Worm (Caenorhabditis elegans) whole organism, L2 larva: ENCODE results near the gene Y54E2A.4.

Experiments used
- C34F6.9 ChIP-seq: fragments of 150-350 bp; optimal IDR thresholded peaks from 2 replicates; lab custom pipeline; 2014; ENCODE audit warnings: missing biosample characterization, missing genetic modification characterization
- F13H6.1 ChIP-seq: sonication (generic microtip); optimal IDR thresholded peaks from 2 replicates; lab custom pipeline; 2016; ENCODE audit warnings: missing genetic modification characterization, missing compliant biosample characterization
- R02D3.7 ChIP-seq: fragments of 150-350 bp; optimal IDR thresholded peaks from 2 replicates; lab custom pipeline; 2014; ENCODE audit warnings: missing biosample characterization, missing genetic modification characterization
- Y55F3AM.14 ChIP-seq: fragments of 200-800 bp; sonication (Bioruptor generic); optimal IDR thresholded peaks from 2 replicates; lab custom pipeline; 2018; ENCODE audit warnings: mild to moderate bottlenecking, missing genetic modification characterization, missing compliant biosample characterization
- alr-1 ChIP-seq: fragments of 150-350 bp; optimal IDR thresholded peaks from 2 replicates; lab custom pipeline; 2014; ENCODE audit warnings: missing biosample characterization, missing genetic modification characterization
- ama-1 ChIP-seq: fragments of 150-350 bp; optimal IDR thresholded peaks from 2 replicates; lab custom pipeline; 2018; ENCODE audit warnings: inconsistent platforms
- blmp-1 ChIP-seq: sonication (generic microtip); optimal IDR thresholded peaks from 2 replicates; lab custom pipeline; 2017; ENCODE audit warnings: missing genetic modification characterization, mild to moderate bottlenecking, missing compliant biosample characterization, antibody characterized with exemption, moderate library complexity; ENCODE audit not compliant: insufficient read depth
- crh-2 ChIP-seq: sonication (generic microtip); optimal IDR thresholded peaks from 2 replicates; lab custom pipeline; 2017; ENCODE audit warnings: missing biosample characterization, missing genetic modification characterization
- dmd-4 ChIP-seq: sonication (generic microtip); optimal IDR thresholded peaks from 2 replicates; lab custom pipeline; 2017; ENCODE audit warnings: missing biosample characterization, missing genetic modification characterization
- elt-3 ChIP-seq: sonication (generic microtip); optimal IDR thresholded peaks from 2 replicates; lab custom pipeline; 2017; ENCODE audit warnings: missing biosample characterization, missing genetic modification characterization
- fos-1 ChIP-seq: fragments of 150-350 bp; optimal IDR thresholded peaks from 2 replicates; lab custom pipeline; 2014; ENCODE audit warnings: missing biosample characterization, missing genetic modification characterization
- gmeb-1 ChIP-seq: fragments of 150-350 bp; optimal IDR thresholded peaks from 2 replicates; lab custom pipeline; 2014; ENCODE audit warnings: missing biosample characterization, missing genetic modification characterization
- lin-11 ChIP-seq: fragments of 150-350 bp; sonication (generic microtip); optimal IDR thresholded peaks from 2 replicates; lab custom pipeline; 2014; ENCODE audit warnings: missing biosample characterization, missing genetic modification characterization, inconsistent platforms, mixed read lengths
- lin-13 ChIP-seq: fragments of 150-350 bp; optimal IDR thresholded peaks from 2 replicates; lab custom pipeline; 2014; ENCODE audit warnings: missing biosample characterization, missing genetic modification reagents, missing genetic modification characterization
- lsy-2 ChIP-seq, 2 experiments: fragments of 150-350 bp in 1 of 2; sonication (generic microtip) in 1 of 2; optimal IDR thresholded peaks; 2 replicates each; lab custom pipeline; 2014 to 2017; ENCODE audit warnings: missing biosample characterization in 2 of 2, missing genetic modification characterization in 2 of 2
- mab-5 ChIP-seq: fragments of 150-350 bp; optimal IDR thresholded peaks from 2 replicates; lab custom pipeline; 2014; ENCODE audit warnings: missing biosample characterization, missing genetic modification characterization
- mdl-1 ChIP-seq, 2 experiments: fragments of 150-350 bp in 1 of 2; sonication (generic microtip) in 1 of 2; optimal IDR thresholded peaks; 2 replicates each; lab custom pipeline; 2017; ENCODE audit warnings: missing biosample characterization in 2 of 2, missing genetic modification characterization in 2 of 2
- nhr-10 ChIP-seq: sonication (generic microtip); optimal IDR thresholded peaks from 2 replicates; lab custom pipeline; 2017; ENCODE audit warnings: missing biosample characterization, missing genetic modification characterization
- nhr-11 ChIP-seq: fragments of 150-350 bp; optimal IDR thresholded peaks from 2 replicates; lab custom pipeline; 2014; ENCODE audit warnings: missing biosample characterization, missing genetic modification characterization
- nhr-129 ChIP-seq: fragments of 150-350 bp; optimal IDR thresholded peaks from 2 replicates; lab custom pipeline; 2014; ENCODE audit warnings: missing biosample characterization, missing genetic modification characterization
- nhr-21 ChIP-seq: fragments of 150-350 bp; optimal IDR thresholded peaks from 2 replicates; lab custom pipeline; 2014; ENCODE audit warnings: missing biosample characterization, missing genetic modification characterization
- nhr-23 ChIP-seq: fragments of 150-350 bp; optimal IDR thresholded peaks from 2 replicates; lab custom pipeline; 2014; ENCODE audit warnings: missing biosample characterization, missing genetic modification reagents, missing genetic modification characterization
- nhr-25 ChIP-seq: fragments of 150-350 bp; sonication (generic microtip); optimal IDR thresholded peaks from 3 replicates; lab custom pipeline; 2014; ENCODE audit warnings: missing biosample characterization, missing genetic modification characterization
- nhr-6 ChIP-seq: fragments of 150-350 bp; optimal IDR thresholded peaks from 2 replicates; lab custom pipeline; 2014; ENCODE audit warnings: missing biosample characterization, missing genetic modification characterization
- nhr-77 ChIP-seq: fragments of 150-350 bp; optimal IDR thresholded peaks from 2 replicates; lab custom pipeline; 2014; ENCODE audit warnings: missing biosample characterization, missing genetic modification characterization
- sem-4 ChIP-seq: fragments of 150-350 bp; optimal IDR thresholded peaks from 2 replicates; lab custom pipeline; 2014; ENCODE audit warnings: missing biosample characterization, missing genetic modification reagents, missing genetic modification characterization
- skn-1 ChIP-seq: sonication (generic microtip); optimal IDR thresholded peaks from 2 replicates; lab custom pipeline; 2017; ENCODE audit warnings: missing biosample characterization, missing genetic modification characterization
- sma-3 ChIP-seq: sonication (generic microtip); optimal IDR thresholded peaks from 2 replicates; lab custom pipeline; 2016; ENCODE audit warnings: missing genetic modification reagents, missing genetic modification characterization, missing compliant biosample characterization
- sma-9 ChIP-seq, 2 experiments: fragments of 150-350 bp in 1 of 2; sonication (generic microtip) in 1 of 2; optimal IDR thresholded peaks; 2 replicates each; lab custom pipeline; 2014 to 2016; ENCODE audit warnings: missing genetic modification characterization in 2 of 2, mild to moderate bottlenecking in 1 of 2, missing biosample characterization in 1 of 2, missing compliant biosample characterization in 1 of 2, missing genetic modification reagents in 1 of 2, moderate library complexity in 1 of 2
- snpc-4 ChIP-seq: fragments of 150-350 bp; optimal IDR thresholded peaks from 2 replicates; lab custom pipeline; 2014; ENCODE audit warnings: missing biosample characterization, missing genetic modification characterization
- unc-39 ChIP-seq: fragments of 150-350 bp; optimal IDR thresholded peaks from 2 replicates; lab custom pipeline; 2014; ENCODE audit warnings: missing biosample characterization, missing genetic modification characterization
- unc-55 ChIP-seq: fragments of 150-350 bp; sonication (generic microtip); optimal IDR thresholded peaks from 3 replicates; lab custom pipeline; 2014; ENCODE audit warnings: missing biosample characterization, missing genetic modification reagents, missing genetic modification characterization
- zag-1 ChIP-seq: fragments of 150-350 bp; optimal IDR thresholded peaks from 2 replicates; lab custom pipeline; 2014; ENCODE audit warnings: missing biosample characterization, missing genetic modification characterization
- ztf-1 ChIP-seq: fragments of 200-800 bp; sonication (Bioruptor generic); conservative IDR thresholded peaks from 2 replicates; pipeline ENCODE4 v1.3.6; 2022; ENCODE audit warnings: missing genetic modification characterization, missing compliant biosample characterization
- ztf-11 ChIP-seq: sonication (generic microtip); optimal IDR thresholded peaks from 2 replicates; lab custom pipeline; 2017; ENCODE audit warnings: missing biosample characterization, missing genetic modification characterization
- ztf-4 ChIP-seq: fragments of 150-350 bp; optimal IDR thresholded peaks from 2 replicates; lab custom pipeline; 2014; ENCODE audit warnings: missing biosample characterization, missing genetic modification characterization

Y54E2A.4 gene

DNA sequence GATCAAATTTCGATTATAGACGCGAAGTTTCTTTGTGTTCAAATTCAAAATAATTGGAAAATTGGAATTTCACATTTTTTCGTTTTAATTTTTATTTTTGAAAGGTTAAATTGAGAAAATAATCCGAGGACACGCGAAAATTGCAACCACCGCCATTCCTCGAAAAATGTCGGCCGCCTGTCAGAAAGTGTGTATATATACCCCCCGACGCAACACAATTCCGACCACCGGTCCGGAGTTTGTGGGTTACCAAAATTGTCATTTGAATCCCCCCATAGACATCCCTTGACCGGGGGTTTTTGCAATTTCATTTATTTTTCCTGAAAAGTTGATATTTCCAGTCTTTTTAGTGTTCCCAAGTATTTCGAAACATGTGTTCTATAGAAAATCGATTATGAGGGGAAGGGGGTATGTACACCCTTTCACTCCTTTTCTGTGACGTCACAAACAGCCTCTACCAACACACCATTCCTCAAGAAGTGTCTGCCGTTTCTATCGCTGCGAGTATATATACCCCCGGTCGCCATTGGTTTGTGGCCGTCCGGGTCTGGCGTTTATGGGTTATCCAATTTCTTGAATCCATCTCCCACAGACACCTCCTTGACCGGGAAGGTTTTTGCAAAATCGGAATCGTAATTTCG, 50.0 kb downstream of the Y54E2A.4 start, which contains the start of gene W01D2.3:
Gene W01D2.3 (minus strand): TSS at position 51 of the 641 bp plus-strand sequence.
- TF ChIP-seq snpc-4 (tag; lab: Kevin White, UChicago) = peak; percentile 98
- TF ChIP-seq lin-13 (GFP tag; lab: Kevin White, UChicago) = peak; percentile 45
- TF ChIP-seq ama-1 (lab: Kevin White, UChicago) = peak; percentile 4
- TF ChIP-seq blmp-1 (tag; lab: Kevin White, UChicago) = peak; percentile 78
- TF ChIP-seq crh-2 = peak; percentile 40
- peak; percentile 68 for TF ChIP-seq sem-4
- peak; percentile 51 for TF ChIP-seq C34F6.9 (tag; lab: Kevin White, UChicago)
- peak; percentile 71 for TF ChIP-seq gmeb-1
- peak; percentile 19 for TF ChIP-seq ztf-4
- peak; percentile 3 for TF ChIP-seq zag-1
- peak; percentile 78 for TF ChIP-seq nhr-25 (tag; lab: Kevin White, UChicago)
- peak; percentile 19 for TF ChIP-seq mab-5 (tag; lab: Kevin White, UChicago)
- peak; percentile 76 for TF ChIP-seq F13H6.1 (tag; lab: Kevin White, UChicago)
- no peak for TF ChIP-seq elt-3 (tag; lab: Kevin White, UChicago)
- no peak for TF ChIP-seq ztf-11 (tag; lab: Kevin White, UChicago)
- TF ChIP-seq sma-3 (GFP tag; lab: Kevin White, UChicago) = peak; percentile 59
- TF ChIP-seq nhr-77 = peak; percentile 42
- no peak for TF ChIP-seq nhr-11 (tag; lab: Kevin White, UChicago)
- peak; percentile 50 to 71 for TF ChIP-seq lsy-2 (tag; optimal IDR thresholded peaks at IDR 0.05; lab: Kevin White, UChicago)
- TF ChIP-seq Y55F3AM.14 (GFP tag; lab: Kevin White, UChicago) = peak; percentile 75
- TF ChIP-seq nhr-21 (tag; lab: Kevin White, UChicago) = peak; percentile 39
- TF ChIP-seq nhr-129 (tag; lab: Kevin White, UChicago) = peak; percentile 70
- TF ChIP-seq dmd-4 = no peak
- no peak for TF ChIP-seq nhr-10 (tag; lab: Kevin White, UChicago)
- peak; percentile 61 for TF ChIP-seq nhr-6 (tag; lab: Kevin White, UChicago)
- TF ChIP-seq lin-11 (tag; lab: Kevin White, UChicago) = peak; percentile 4
- peak; percentile 61 for TF ChIP-seq unc-55 (GFP tag; lab: Kevin White, UChicago)
- peak; percentile 48 for TF ChIP-seq fos-1 (tag; lab: Kevin White, UChicago)
- no peak for TF ChIP-seq ztf-1

DNA sequence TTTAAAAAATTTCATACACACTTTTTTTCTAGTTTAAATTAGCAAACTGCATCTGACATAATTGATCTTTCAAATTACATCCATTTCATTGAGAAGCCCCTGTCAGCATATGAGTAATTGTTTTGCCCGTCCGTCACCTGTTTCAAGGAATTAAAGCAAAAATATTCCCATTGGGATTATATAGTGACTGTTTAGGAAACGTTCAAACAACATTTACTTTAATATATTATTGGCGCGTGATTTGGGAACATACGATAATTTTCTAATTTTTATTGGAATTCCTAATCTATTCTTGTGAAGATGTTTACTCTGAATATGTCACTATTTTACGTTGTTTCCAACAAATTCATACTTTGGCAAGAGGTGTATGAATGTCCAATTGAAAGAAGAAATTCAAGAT, 51.3 kb downstream of the Y54E2A.4 start, which contains the start of gene srt-11:
Gene srt-11 (plus strand): TSS at position 301 of the 400 bp plus-strand sequence.
- TF ChIP-seq nhr-6 (tag; lab: Kevin White, UChicago) (no peak), nhr-21 (tag; lab: Kevin White, UChicago) (no peak), elt-3 (tag; lab: Kevin White, UChicago) (no peak), sem-4 (no peak), ztf-4 (no peak), fos-1 (tag; lab: Kevin White, UChicago) (no peak)

DNA sequence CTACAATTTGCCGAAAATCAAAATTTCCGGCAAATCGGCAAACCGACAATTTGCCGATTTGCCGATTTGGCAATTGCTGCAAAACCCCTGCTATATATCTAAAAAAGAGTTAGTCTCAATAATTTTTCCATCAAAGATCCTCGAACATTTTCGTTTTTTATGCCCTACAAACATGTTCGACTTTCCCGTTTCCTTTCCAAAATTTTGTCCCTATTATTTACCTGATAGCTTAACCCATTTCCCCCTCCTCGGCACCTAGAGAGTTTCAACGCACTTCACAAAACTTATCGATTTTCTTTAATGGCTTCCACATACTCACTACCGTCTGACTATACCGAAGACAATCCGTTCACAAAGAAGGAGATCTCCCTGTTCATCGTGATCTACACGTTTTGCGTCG, 54.3 kb downstream of the Y54E2A.4 start, which contains the start of gene W01D2.6:
Gene W01D2.6 (plus strand): TSS at position 301 of the 400 bp plus-strand sequence.
- TF ChIP-seq gmeb-1 (no peak), R02D3.7 (tag; lab: Kevin White, UChicago) (no peak), Y55F3AM.14 (GFP tag; lab: Kevin White, UChicago) (no peak), nhr-25 (tag; lab: Kevin White, UChicago) (no peak), nhr-11 (tag; lab: Kevin White, UChicago) (no peak), nhr-6 (tag; lab: Kevin White, UChicago) (no peak), ztf-11 (tag; lab: Kevin White, UChicago) (no peak), nhr-23 (tag; lab: Kevin White, UChicago) (no peak), sma-9 (GFP tag; optimal IDR thresholded peaks at IDR 0.05; lab: Kevin White, UChicago) (no peak), sma-9 (tag; optimal IDR thresholded peaks at IDR 0.05; lab: Kevin White, UChicago) (no peak), ztf-4 (no peak), mab-5 (tag; lab: Kevin White, UChicago) (no peak), crh-2 (no peak), unc-39 (no peak), alr-1 (no peak), skn-1 (tag; lab: Kevin White, UChicago) (no peak)

DNA sequence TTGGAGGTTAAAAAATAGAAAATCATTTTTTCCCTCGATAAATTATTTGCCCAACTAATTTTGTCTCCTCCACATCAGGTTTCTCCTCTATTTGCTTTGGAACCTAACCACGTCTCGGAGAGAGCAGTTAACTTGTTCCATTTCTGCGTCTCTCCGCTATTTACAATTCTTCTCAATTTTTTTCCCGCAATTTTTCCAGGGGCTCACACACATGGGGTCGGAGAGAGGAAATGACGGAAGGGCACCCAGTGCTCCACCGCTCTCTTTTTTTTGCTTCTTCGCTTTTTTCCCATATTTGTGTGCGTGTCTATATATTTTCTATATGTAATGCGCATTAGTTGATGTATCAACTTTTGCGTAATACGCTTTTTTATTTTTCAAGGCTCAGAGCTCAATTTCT, 56.2 kb downstream of the Y54E2A.4 start:
- TF ChIP-seq unc-55 (GFP tag; lab: Kevin White, UChicago) (peak; percentile 15), nhr-129 (tag; lab: Kevin White, UChicago) (peak; percentile 30), F13H6.1 (tag; lab: Kevin White, UChicago) (peak; percentile 44), C34F6.9 (tag; lab: Kevin White, UChicago) (peak; percentile 51), snpc-4 (tag; lab: Kevin White, UChicago) (peak; percentile 66), sma-9 (GFP tag; optimal IDR thresholded peaks at IDR 0.05; lab: Kevin White, UChicago) (peak; percentile 5), sma-9 (tag; optimal IDR thresholded peaks at IDR 0.05; lab: Kevin White, UChicago) (no peak), lin-13 (GFP tag; lab: Kevin White, UChicago) (peak; percentile 11), mdl-1 (tag; optimal IDR thresholded peaks at IDR 0.05; lab: Kevin White, UChicago) (no peak), lsy-2 (tag; optimal IDR thresholded peaks at IDR 0.05; lab: Kevin White, UChicago) (peak in 1 of 2 experiments; percentile 24), Y55F3AM.14 (GFP tag; lab: Kevin White, UChicago) (no peak), ama-1 (lab: Kevin White, UChicago) (no peak), ztf-11 (tag; lab: Kevin White, UChicago) (no peak)
